Worm (Caenorhabditis elegans) whole organism, young adult: ENCODE results near the gene cyp-13B2.

ENCODE experiments used
- B0035.1 ChIP-seq: sonication (generic microtip); optimal IDR thresholded peaks from 2 replicates; lab custom pipeline; 2016; ENCODE audit warnings: missing genetic modification characterization, mild to moderate bottlenecking, missing compliant biosample characterization, missing genotype, missing genetic modification reagents
- B0261.1 ChIP-seq: sonication (generic microtip); optimal IDR thresholded peaks from 2 replicates; lab custom pipeline; 2016; ENCODE audit warnings: mild to moderate bottlenecking, missing genetic modification characterization, moderate library complexity, missing compliant biosample characterization
- B0336.3 ChIP-seq: fragments of 200-800 bp; sonication (Bioruptor generic); IDR thresholded peaks from 2 replicates; pipeline ENCODE4 v1.3.6; 2022; ENCODE audit warnings: missing genetic modification characterization, missing compliant biosample characterization
- F10E7.11 ChIP-seq: sonication (generic microtip); optimal IDR thresholded peaks from 2 replicates; lab custom pipeline; 2017; ENCODE audit warnings: mild to moderate bottlenecking, missing genetic modification characterization, moderate library complexity, missing compliant biosample characterization
- F23B12.7 ChIP-seq: sonication (generic microtip); optimal IDR thresholded peaks from 2 replicates; lab custom pipeline; 2017; ENCODE audit warnings: missing genetic modification characterization, mild to moderate bottlenecking, missing compliant biosample characterization, antibody characterized with exemption, moderate library complexity; ENCODE audit not compliant: insufficient read depth
- F37B4.10 ChIP-seq: fragments of 200-800 bp; sonication (Bioruptor generic); IDR thresholded peaks from 2 replicates; pipeline ENCODE4 v1.3.6; 2022; ENCODE audit warnings: missing genetic modification characterization, missing compliant biosample characterization
- F49E8.2 ChIP-seq: sonication (generic microtip); optimal IDR thresholded peaks from 3 replicates; lab custom pipeline; 2017; ENCODE audit warnings: missing genetic modification characterization, mild to moderate bottlenecking, missing compliant biosample characterization, antibody characterized with exemption, moderate library complexity; ENCODE audit not compliant: insufficient read depth
- F55B11.4 ChIP-seq: sonication (generic microtip); optimal IDR thresholded peaks from 2 replicates; lab custom pipeline; 2016; ENCODE audit warnings: missing compliant biosample characterization, missing genetic modification characterization, borderline replicate concordance; ENCODE audit not compliant: insufficient read depth
- T26A5.8 ChIP-seq: sonication (generic microtip); optimal IDR thresholded peaks from 2 replicates; lab custom pipeline; 2016; ENCODE audit warnings: missing genetic modification characterization, missing compliant biosample characterization
- Y56A3A.18 ChIP-seq: fragments of 200-800 bp; sonication (Bioruptor generic); IDR thresholded peaks from 2 replicates; pipeline ENCODE4 v1.3.6; 2022; ENCODE audit warnings: missing genetic modification reagents, missing genetic modification characterization, missing compliant biosample characterization
- Y67H2A.10 ChIP-seq: fragments of 200-800 bp; sonication (Bioruptor generic); conservative IDR thresholded peaks from 2 replicates; pipeline ENCODE4 v1.3.6; 2022; ENCODE audit warnings: missing genetic modification reagents, missing genetic modification characterization, missing compliant biosample characterization
- akir-1 ChIP-seq: fragments of 200-800 bp; sonication (Bioruptor generic); optimal IDR thresholded peaks from 2 replicates; lab custom pipeline; 2018; ENCODE audit warnings: mild to moderate bottlenecking, missing genetic modification characterization, moderate library complexity, missing compliant biosample characterization
- aptf-2 ChIP-seq: fragments of 200-800 bp; sonication (Bioruptor generic); conservative IDR thresholded peaks from 2 replicates; pipeline ENCODE4 v1.3.6; 2022; ENCODE audit warnings: missing genetic modification reagents, missing genetic modification characterization, missing compliant biosample characterization
- aptf-3 ChIP-seq: fragments of 200-800 bp; sonication (Bioruptor generic); IDR thresholded peaks from 2 replicates; pipeline ENCODE4 v1.3.6; 2022; ENCODE audit warnings: missing genetic modification characterization, missing compliant biosample characterization
- athp-1 ChIP-seq: sonication (generic microtip); optimal IDR thresholded peaks from 2 replicates; lab custom pipeline; 2017; ENCODE audit warnings: mild to moderate bottlenecking, missing genetic modification characterization, missing compliant biosample characterization
- bed-1 ChIP-seq: fragments of 200-800 bp; sonication (Bioruptor generic); IDR thresholded peaks from 2 replicates; pipeline ENCODE4 v1.3.6; 2022; ENCODE audit warnings: missing genetic modification reagents, missing genetic modification characterization, missing compliant biosample characterization
- ccch-3 ChIP-seq: fragments of 200-800 bp; sonication (Bioruptor generic); optimal IDR thresholded peaks from 2 replicates; lab custom pipeline; 2018; ENCODE audit warnings: mild to moderate bottlenecking, missing genetic modification characterization, missing compliant biosample characterization
- cebp-1 ChIP-seq, 2 experiments: fragments of 200-800 bp in 1 of 2; sonication (Bioruptor generic) in 1 of 2; sonication (generic microtip) in 1 of 2; IDR thresholded peaks in 1 of 2; optimal IDR thresholded peaks in 1 of 2; 2 replicates each; pipeline versions ENCODE4 v1.3.6 to Lab custom; 2017 to 2022; ENCODE audit warnings: missing compliant biosample characterization in 2 of 2, missing genetic modification characterization in 2 of 2, mild to moderate bottlenecking in 1 of 2, missing genetic modification reagents in 1 of 2, moderate library complexity in 1 of 2
- cebp-2 ChIP-seq: fragments of 200-800 bp; sonication (Bioruptor generic); IDR thresholded peaks from 2 replicates; pipeline ENCODE4 v1.3.6; 2022; ENCODE audit warnings: missing genetic modification characterization, missing compliant biosample characterization
- ceh-40 ChIP-seq: fragments of 200-800 bp; sonication (Bioruptor generic); IDR thresholded peaks from 2 replicates; pipeline ENCODE4 v1.3.6; 2022; ENCODE audit warnings: missing genetic modification characterization, missing compliant biosample characterization
- chd-7 ChIP-seq: sonication (generic microtip); optimal IDR thresholded peaks from 2 replicates; lab custom pipeline; 2016; ENCODE audit warnings: mild to moderate bottlenecking, missing genetic modification characterization, moderate library complexity, missing compliant biosample characterization
- dox-1 ChIP-seq: fragments of 200-800 bp; sonication (Bioruptor generic); IDR thresholded peaks from 2 replicates; pipeline ENCODE4 v1.3.6; 2022; ENCODE audit warnings: missing genetic modification reagents, missing genetic modification characterization, missing compliant biosample characterization
- egl-44 ChIP-seq: fragments of 200-800 bp; sonication (Bioruptor generic); IDR thresholded peaks from 2 replicates; pipeline ENCODE4 v1.3.6; 2022; ENCODE audit warnings: missing genetic modification reagents, missing genetic modification characterization, missing compliant biosample characterization
- hmg-1.2 ChIP-seq: fragments of 200-800 bp; sonication (Bioruptor generic); IDR thresholded peaks from 2 replicates; pipeline ENCODE4 v1.3.6; 2022; ENCODE audit warnings: missing genetic modification reagents, missing genetic modification characterization, missing compliant biosample characterization
- let-607 ChIP-seq, 2 experiments: fragments of 200-800 bp in 1 of 2; sonication (Bioruptor generic) in 1 of 2; sonication (generic microtip) in 1 of 2; optimal IDR thresholded peaks; 2 replicates each; lab custom pipeline; 2016 to 2018; ENCODE audit warnings: mild to moderate bottlenecking in 2 of 2, missing compliant biosample characterization in 2 of 2, missing genetic modification characterization in 2 of 2, moderate library complexity in 2 of 2, missing genotype in 1 of 2
- lin-40 ChIP-seq: sonication (generic microtip); optimal IDR thresholded peaks from 2 replicates; lab custom pipeline; 2016; ENCODE audit warnings: missing genetic modification characterization, mild to moderate bottlenecking, missing compliant biosample characterization, missing genotype, missing genetic modification reagents
- lin-54 ChIP-seq: fragments of 200-800 bp; sonication (Bioruptor generic); optimal IDR thresholded peaks from 2 replicates; lab custom pipeline; 2018; ENCODE audit warnings: mild to moderate bottlenecking, missing genetic modification characterization, missing compliant biosample characterization
- madf-10 ChIP-seq: sonication (generic microtip); optimal IDR thresholded peaks from 2 replicates; lab custom pipeline; 2016; ENCODE audit warnings: mild to moderate bottlenecking, missing genetic modification characterization, missing compliant biosample characterization
- mcd-1 ChIP-seq: fragments of 200-800 bp; sonication (Bioruptor generic); IDR thresholded peaks from 2 replicates; pipeline ENCODE4 v1.3.6; 2022; ENCODE audit warnings: missing genetic modification reagents, missing genetic modification characterization, missing compliant biosample characterization
- mxl-1 ChIP-seq: sonication (generic microtip); optimal IDR thresholded peaks from 2 replicates; lab custom pipeline; 2016; ENCODE audit warnings: missing genetic modification characterization, missing compliant biosample characterization
- nhr-179 ChIP-seq: sonication (generic microtip); optimal IDR thresholded peaks from 2 replicates; lab custom pipeline; 2016; ENCODE audit warnings: mild to moderate bottlenecking, missing genetic modification characterization, missing compliant biosample characterization
- nhr-80 ChIP-seq: sonication (generic microtip); optimal IDR thresholded peaks from 2 replicates; lab custom pipeline; 2016; ENCODE audit warnings: missing genetic modification characterization, missing compliant biosample characterization
- repo-1 ChIP-seq: sonication (generic microtip); optimal IDR thresholded peaks from 2 replicates; lab custom pipeline; 2017; ENCODE audit warnings: mild to moderate bottlenecking, missing genetic modification characterization, missing compliant biosample characterization
- sdz-38 ChIP-seq: sonication (generic microtip); optimal IDR thresholded peaks from 2 replicates; lab custom pipeline; 2016; ENCODE audit warnings: missing genotype, missing genetic modification characterization, missing compliant biosample characterization
- snpc-3.4 ChIP-seq: sonication (generic microtip); optimal IDR thresholded peaks from 2 replicates; lab custom pipeline; 2017; ENCODE audit warnings: missing genetic modification characterization, mild to moderate bottlenecking, missing compliant biosample characterization, antibody characterized with exemption, moderate library complexity, missing genotype, missing genetic modification reagents
- tbp1 ChIP-seq: fragments of 200-800 bp; sonication (Bioruptor generic); optimal IDR thresholded peaks from 2 replicates; lab custom pipeline; 2018; ENCODE audit warnings: mild to moderate bottlenecking, missing genetic modification characterization, missing compliant biosample characterization
- zfh-2 ChIP-seq: fragments of 200-800 bp; sonication (Bioruptor generic); conservative IDR thresholded peaks from 2 replicates; pipeline ENCODE4 v1.3.6; 2022; ENCODE audit warnings: missing genetic modification reagents, missing genetic modification characterization, missing compliant biosample characterization
- zim-3 ChIP-seq: sonication (generic microtip); optimal IDR thresholded peaks from 2 replicates; lab custom pipeline; 2017; ENCODE audit warnings: mild to moderate bottlenecking, missing genetic modification characterization, moderate library complexity, missing compliant biosample characterization
- ztf-25 ChIP-seq: fragments of 200-800 bp; sonication (Bioruptor generic); IDR thresholded peaks from 2 replicates; pipeline ENCODE4 v1.3.6; 2022; ENCODE audit warnings: missing genetic modification reagents, missing genetic modification characterization, missing compliant biosample characterization
- ztf-3 ChIP-seq: fragments of 200-800 bp; sonication (Bioruptor generic); optimal IDR thresholded peaks from 2 replicates; lab custom pipeline; 2018; ENCODE audit warnings: mild to moderate bottlenecking, missing genetic modification characterization, missing compliant biosample characterization

The cyp-13B2 gene

ce11 chrX:14240205-14240604 is 14.8 kb downstream of the cyp-13B2 start:
- TF ChIP-seq athp-1 (tag; lab: Kevin White, UChicago) = no peak

ce11 chrX:14241531-14241930 is 16.2 kb downstream of the cyp-13B2 start:
- TF ChIP-seq mcd-1 (GFP tag; lab: Robert Waterston, UW) (no peak), lin-54 (no peak), T26A5.8 (tag; lab: Kevin White, UChicago) (no peak), F37B4.10 (GFP tag; lab: Robert Waterston, UW) (no peak), tbp1 (GFP tag; lab: Kevin White, UChicago) (no peak), F23B12.7 (tag; lab: Kevin White, UChicago) (no peak), snpc-3.4 (tag; lab: Kevin White, UChicago) (no peak), B0261.1 (tag; lab: Kevin White, UChicago) (no peak), aptf-2 (no peak), hmg-1.2 (GFP tag; lab: Robert Waterston, UW) (no peak), lin-40 (no peak), B0336.3 (GFP tag; lab: Robert Waterston, UW) (no peak), zfh-2 (GFP tag; lab: Robert Waterston, UW) (no peak), egl-44 (GFP tag; lab: Robert Waterston, UW) (no peak), Y56A3A.18 (no peak), Y67H2A.10 (GFP tag; lab: Robert Waterston, UW) (no peak), dox-1 (GFP tag; lab: Robert Waterston, UW) (no peak), cebp-1 (GFP tag; IDR thresholded peaks at IDR 0.05; lab: Robert Waterston, UW) (no peak), cebp-1 (tag; optimal IDR thresholded peaks at IDR 0.05; lab: Kevin White, UChicago) (no peak), akir-1 (GFP tag; lab: Kevin White, UChicago) (no peak)
- TF ChIP-seq, all 124 proteins: peak for 0

ce11 chrX:14243345-14243961 is 18.1 kb downstream of the cyp-13B2 start, which contains the start of gene K04C1.3:
K04C1.3 (minus strand) TSS chrX:14243395.
- TF ChIP-seq ztf-3 (GFP tag; lab: Kevin White, UChicago) = no peak
- no peak for TF ChIP-seq ztf-25
- TF ChIP-seq nhr-80 (tag; lab: Kevin White, UChicago) = peak; percentile 54
- TF ChIP-seq, all 124 proteins: peak for 1

- TF ChIP-seq nhr-80 (tag; lab: Kevin White, UChicago) = peak; percentile 6
- TF ChIP-seq F49E8.2 (tag; lab: Kevin White, UChicago) = no peak
These were observed 19.1 kb downstream of the cyp-13B2 start for ce11 chrX:14244493-14244892.

ce11 chrX:14246518-14246917 is 21.1 kb downstream of the cyp-13B2 start, which contains the start of gene mlc-6:
mlc-6 (minus strand) TSS chrX:14246618.
- TF ChIP-seq sdz-38 (tag; lab: Kevin White, UChicago) = no peak
- no peak for TF ChIP-seq bed-1 (GFP tag; lab: Robert Waterston, UW)
- TF ChIP-seq let-607 (tag; optimal IDR thresholded peaks at IDR 0.05; lab: Kevin White, UChicago) = no peak
- no peak for TF ChIP-seq chd-7 (tag; lab: Kevin White, UChicago)
- no peak for TF ChIP-seq F55B11.4 (tag; lab: Kevin White, UChicago)
- no peak for TF ChIP-seq cebp-1 (GFP tag; IDR thresholded peaks at IDR 0.05; lab: Robert Waterston, UW)
- no peak for TF ChIP-seq cebp-1 (tag; optimal IDR thresholded peaks at IDR 0.05; lab: Kevin White, UChicago)
- TF ChIP-seq zim-3 (tag; lab: Kevin White, UChicago) = no peak
- TF ChIP-seq repo-1 = no peak
- TF ChIP-seq zfh-2 (GFP tag; lab: Robert Waterston, UW) = no peak
- TF ChIP-seq ccch-3 (GFP tag; lab: Kevin White, UChicago) = no peak
- no peak for TF ChIP-seq ceh-40 (GFP tag; lab: Robert Waterston, UW)
- no peak for TF ChIP-seq F10E7.11 (tag; lab: Kevin White, UChicago)
- TF ChIP-seq mxl-1 (tag; lab: Kevin White, UChicago) = no peak
- no peak for TF ChIP-seq madf-10 (tag; lab: Kevin White, UChicago)
- no peak for TF ChIP-seq cebp-2 (GFP tag; lab: Robert Waterston, UW)
- no peak for TF ChIP-seq B0035.1 (tag; lab: Kevin White, UChicago)
- TF ChIP-seq aptf-3 (GFP tag; lab: Robert Waterston, UW) = no peak
- no peak for TF ChIP-seq nhr-179
- TF ChIP-seq, all 124 proteins: peak for 0
